Worm (Caenorhabditis elegans): ENCODE measurements around the gene lpr-7.

DNA sequence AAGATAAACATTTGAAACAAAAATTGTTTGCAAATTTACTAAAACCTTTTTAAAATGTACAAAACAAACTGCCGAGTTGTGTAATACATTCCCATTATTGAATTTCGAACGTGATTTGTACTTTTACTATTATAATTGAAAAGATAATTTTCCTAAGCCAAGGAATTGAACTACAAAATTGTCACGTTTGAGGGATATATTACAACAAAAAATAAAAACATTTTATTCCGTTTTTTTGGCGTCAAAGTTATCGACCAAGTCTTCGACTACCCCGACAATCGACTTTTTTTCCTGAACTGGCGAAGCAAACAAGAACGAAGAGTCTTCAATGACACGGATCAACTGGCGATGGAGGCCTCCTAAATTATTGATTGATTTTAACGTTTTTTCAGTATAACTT is 24.9 kb downstream of the lpr-7 start, which contains the start of gene T19D7.7:
- TF ChIP-seq snpc-4 (GFP tag; optimal IDR thresholded peaks at IDR 0.05) = no peak
- no peak for TF ChIP-seq snpc-4 (tag; optimal IDR thresholded peaks at IDR 0.05)
- no peak for TF ChIP-seq dpl-1 (GFP tag; optimal IDR thresholded peaks at IDR 0.05)
- no peak for TF ChIP-seq rec-8 (tag; optimal IDR thresholded peaks at IDR 0.05)
- no peak for TF ChIP-seq F39B2.1 (GFP tag; IDR thresholded peaks at IDR 0.05)
- no peak for TF ChIP-seq hrde-1 (tag; optimal IDR thresholded peaks at IDR 0.05; ENCODE audit: borderline replicate concordance)
- no peak for TF ChIP-seq ama-1 (optimal IDR thresholded peaks at IDR 0.05)
- no peak for TF ChIP-seq ama-1 (GFP tag; optimal IDR thresholded peaks at IDR 0.05)
- TF ChIP-seq B0336.3 (GFP tag; IDR thresholded peaks at IDR 0.05) = no peak
- TF ChIP-seq atf-7 (tag; optimal IDR thresholded peaks at IDR 0.05) = no peak
- no peak for TF ChIP-seq F37B4.10 (GFP tag; IDR thresholded peaks at IDR 0.05)
- TF ChIP-seq nfya-1 (tag; optimal IDR thresholded peaks at IDR 0.05; ENCODE audit: borderline replicate concordance, insufficient read depth) = no peak
- TF ChIP-seq nhr-120 (GFP tag; IDR thresholded peaks at IDR 0.05) = no peak
- TF ChIP-seq D2030.7 (GFP tag; IDR thresholded peaks at IDR 0.05) = no peak
- no peak for TF ChIP-seq ceh-58 (GFP tag; IDR thresholded peaks at IDR 0.05)
- TF ChIP-seq F52B5.7 (tag; optimal IDR thresholded peaks at IDR 0.05) = no peak

All from whole organism, young adult.